Worm (Caenorhabditis elegans): ENCODE measurements around the gene rap-2.

ce11 chrV:15063987-15064386 lies at the start of gene rap-2:
- TF ChIP-seq ceh-8 (GFP tag; optimal IDR thresholded peaks at IDR 0.05) (no peak), sox-4 (tag; optimal IDR thresholded peaks at IDR 0.05) (no peak), skn-1 (tag; optimal IDR thresholded peaks at IDR 0.05) (no peak), alr-1 (tag; optimal IDR thresholded peaks at IDR 0.05; ENCODE audit: borderline replicate concordance) (no peak), snpc-4 (tag; optimal IDR thresholded peaks at IDR 0.05) (no peak)
